Worm (Caenorhabditis elegans) whole organism, mixed stage, embryonic: Measurements from ENCODE around the gene F11C1.4.

Experiments used
- blmp-1 ChIP-seq: fragments of 150-350 bp; optimal IDR thresholded peaks from 2 replicates; lab custom pipeline; 2014; ENCODE audit warnings: missing biosample characterization, missing genetic modification characterization
- flh-1 ChIP-seq: fragments of 200-800 bp; sonication (Bioruptor generic); optimal IDR thresholded peaks from 2 replicates; lab custom pipeline; 2018; ENCODE audit warnings: mild to moderate bottlenecking, missing genetic modification characterization, moderate library complexity, missing compliant biosample characterization
- hlh-1 ChIP-seq: fragments of 150-350 bp; optimal IDR thresholded peaks from 2 replicates; lab custom pipeline; 2014; ENCODE audit warnings: missing biosample characterization, missing genetic modification reagents, missing genetic modification characterization
- mab-5 ChIP-seq: fragments of 150-350 bp; optimal IDR thresholded peaks from 2 replicates; lab custom pipeline; 2014; ENCODE audit warnings: missing biosample characterization, missing genetic modification characterization
- nhr-76 ChIP-seq: sonication (generic microtip); optimal IDR thresholded peaks from 2 replicates; lab custom pipeline; 2017; ENCODE audit warnings: missing biosample characterization, missing genetic modification characterization
- pha-4 ChIP-seq: fragments of 150-350 bp; optimal IDR thresholded peaks from 2 replicates; lab custom pipeline; 2018; ENCODE audit warnings: missing biosample characterization, missing genetic modification reagents, missing genetic modification characterization
- sem-2 ChIP-seq: fragments of 200-800 bp; sonication (Bioruptor generic); optimal IDR thresholded peaks from 2 replicates; lab custom pipeline; 2018; ENCODE audit warnings: mild to moderate bottlenecking, missing genetic modification characterization, missing compliant biosample characterization
- snpc-4 ChIP-seq: fragments of 150-350 bp; optimal IDR thresholded peaks from 2 replicates; lab custom pipeline; 2014; ENCODE audit warnings: missing biosample characterization, missing genetic modification characterization
- unc-120 ChIP-seq: sonication (generic microtip); optimal IDR thresholded peaks from 2 replicates; lab custom pipeline; 2017; ENCODE audit warnings: missing genetic modification characterization, missing compliant biosample characterization; ENCODE audit not compliant: poor library complexity, severe bottlenecking
- unc-62 ChIP-seq: fragments of 150-350 bp; optimal IDR thresholded peaks from 2 replicates; lab custom pipeline; 2014; ENCODE audit warnings: missing biosample characterization, missing genetic modification reagents, missing genetic modification characterization

ce11 chrX:12934768-12935167 lies 42.1 kb upstream of the F11C1.4 start, which contains the start of gene gmap-1:
- TF ChIP-seq hlh-1, result no peak
- TF ChIP-seq unc-62 (GFP tag; lab: Kevin White, UChicago), result no peak
- no peak for TF ChIP-seq nhr-76 (tag; lab: Kevin White, UChicago)
- no peak for TF ChIP-seq unc-120 (tag; lab: Kevin White, UChicago)
- TF ChIP-seq snpc-4 (tag; lab: Kevin White, UChicago), result no peak
- TF ChIP-seq blmp-1 (tag; lab: Kevin White, UChicago), result no peak
- TF ChIP-seq pha-4 (tag; lab: Kevin White, UChicago), result no peak
- TF ChIP-seq sem-2 (GFP tag; lab: Kevin White, UChicago), result no peak
- no peak for TF ChIP-seq mab-5
- TF ChIP-seq flh-1, result no peak
